Worm (Caenorhabditis elegans): Measurements from ENCODE around the gene glb-32.

The glb-32 gene

DNA sequence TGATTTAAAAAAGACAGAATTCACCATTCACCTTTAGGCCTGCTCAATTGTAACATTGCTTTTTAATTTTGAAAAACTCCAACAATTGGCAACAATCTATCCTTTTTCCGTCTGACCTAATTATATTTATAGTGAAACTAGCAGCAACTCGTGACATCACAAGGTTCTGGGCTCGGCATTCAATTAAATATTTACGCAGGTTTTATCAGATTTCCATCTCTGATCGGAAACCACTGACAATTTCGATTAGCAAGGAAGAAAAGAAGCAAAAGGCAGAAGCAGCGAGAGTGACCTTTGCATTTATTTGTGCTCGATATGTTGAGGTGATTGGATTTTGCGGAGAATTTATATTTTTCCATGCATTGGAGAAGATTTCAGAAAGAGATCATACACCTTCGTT, 1.0 kb upstream of the glb-32 start:
- TF ChIP-seq fkh-8 (tag; optimal IDR thresholded peaks at IDR 0.05) (peak; percentile 3), aly-2 (tag; optimal IDR thresholded peaks at IDR 0.05) (no peak), nhr-76 (tag; optimal IDR thresholded peaks at IDR 0.05) (no peak), lin-14 (GFP tag; optimal IDR thresholded peaks at IDR 0.05) (peak; percentile 59), lsy-2 (tag; optimal IDR thresholded peaks at IDR 0.05) (peak in 1 of 2 experiments; percentile 2), fos-1 (tag; optimal IDR thresholded peaks at IDR 0.05) (no peak), fkh-10 (GFP tag; optimal IDR thresholded peaks at IDR 0.05) (peak; percentile 52), ama-1 (optimal IDR thresholded peaks at IDR 0.05) (no peak), tlp-1 (tag; optimal IDR thresholded peaks at IDR 0.05) (no peak), lir-3 (tag; optimal IDR thresholded peaks at IDR 0.05; ENCODE audit: poor library complexity) (no peak), aha-1 (tag; optimal IDR thresholded peaks at IDR 0.05) (no peak), efl-3 (GFP tag; optimal IDR thresholded peaks at IDR 0.05) (no peak), nhr-47 (tag; optimal IDR thresholded peaks at IDR 0.05) (peak; percentile 18), snpc-4 (tag; optimal IDR thresholded peaks at IDR 0.05) (no peak), F16B12.6 (tag; optimal IDR thresholded peaks at IDR 0.05) (no peak)

DNA sequence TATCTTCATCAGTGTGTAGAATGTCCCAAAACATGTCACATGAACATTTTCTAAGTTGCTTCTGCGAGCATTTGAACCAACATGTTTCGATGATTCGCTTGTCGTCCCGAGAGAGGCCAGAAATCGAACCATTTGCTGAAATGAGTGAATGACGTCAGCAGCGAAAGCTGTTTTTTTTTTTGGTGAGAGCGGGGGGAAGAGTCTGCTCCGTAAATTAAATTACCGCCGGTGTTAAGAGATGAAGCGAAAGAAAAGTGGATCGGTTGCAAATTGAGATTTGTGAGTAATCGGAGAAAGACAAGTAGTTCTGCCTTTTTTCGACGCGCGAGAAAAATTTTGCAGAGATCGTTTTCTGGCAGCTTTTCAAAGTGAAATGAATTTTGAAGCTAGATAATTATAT, 1.0 kb downstream of the glb-32 start:
- TF ChIP-seq sptf-1 (tag; optimal IDR thresholded peaks at IDR 0.05) = no peak
- TF ChIP-seq zip-4 (GFP tag; optimal IDR thresholded peaks at IDR 0.05) = no peak
- no peak for TF ChIP-seq nhr-11 (tag; optimal IDR thresholded peaks at IDR 0.05)
- TF ChIP-seq Y116A8C.19 (tag; optimal IDR thresholded peaks at IDR 0.05; ENCODE audit: borderline replicate concordance) = no peak
- no peak for TF ChIP-seq dpl-1 (GFP tag; optimal IDR thresholded peaks at IDR 0.05)
- TF ChIP-seq mab-9 (GFP tag; IDR thresholded peaks at IDR 0.05) = no peak
- no peak for TF ChIP-seq dsc-1 (tag; optimal IDR thresholded peaks at IDR 0.05)
- TF ChIP-seq zag-1 (tag; optimal IDR thresholded peaks at IDR 0.05) = no peak
- TF ChIP-seq rnt-1 (tag; optimal IDR thresholded peaks at IDR 0.05) = no peak
- TF ChIP-seq ceh-90 (tag; optimal IDR thresholded peaks at IDR 0.05) = no peak
- TF ChIP-seq blmp-1 (tag; optimal IDR thresholded peaks at IDR 0.05) = no peak
- TF ChIP-seq unc-86 (tag; optimal IDR thresholded peaks at IDR 0.05) = no peak
- TF ChIP-seq isw-1 (GFP tag; IDR thresholded peaks at IDR 0.05) = no peak
- TF ChIP-seq irx-1 (tag; optimal IDR thresholded peaks at IDR 0.05) = no peak
- TF ChIP-seq tbx-2 (tag; optimal IDR thresholded peaks at IDR 0.05) = peak; percentile 63
- TF ChIP-seq snu-23 (GFP tag; optimal IDR thresholded peaks at IDR 0.05) = no peak
- TF ChIP-seq nhr-84 (tag; optimal IDR thresholded peaks at IDR 0.05) = no peak
- no peak for TF ChIP-seq pqm-1 (tag; optimal IDR thresholded peaks at IDR 0.05)
- no peak for TF ChIP-seq hlh-4 (tag; optimal IDR thresholded peaks at IDR 0.05)
- no peak for TF ChIP-seq nhr-85 (tag)
- TF ChIP-seq efl-1 (optimal IDR thresholded peaks at IDR 0.05) = no peak
- TF ChIP-seq efl-1 (GFP tag; optimal IDR thresholded peaks at IDR 0.05 in 1 of 2) = peak in 1 of 2 experiments; percentile 38
- TF ChIP-seq ztf-4 (tag; optimal IDR thresholded peaks at IDR 0.05) = no peak
- TF ChIP-seq pag-3 (tag; optimal IDR thresholded peaks at IDR 0.05; ENCODE audit: borderline replicate concordance, insufficient read depth) = no peak
- no peak for TF ChIP-seq unc-30 (tag; optimal IDR thresholded peaks at IDR 0.05)
- TF ChIP-seq nhr-237 (tag; optimal IDR thresholded peaks at IDR 0.05) = no peak
- TF ChIP-seq grh-1 (GFP tag; IDR thresholded peaks at IDR 0.05) = no peak
- no peak for TF ChIP-seq swsn-7 (tag; optimal IDR thresholded peaks at IDR 0.05)
- no peak for TF ChIP-seq fkh-8 (tag; optimal IDR thresholded peaks at IDR 0.05)
- peak; percentile 74 for TF ChIP-seq lin-14 (GFP tag; optimal IDR thresholded peaks at IDR 0.05)
- TF ChIP-seq jun-1 (tag; optimal IDR thresholded peaks at IDR 0.05) = no peak
- no peak for TF ChIP-seq sox-4 (tag; optimal IDR thresholded peaks at IDR 0.05)
- no peak for TF ChIP-seq ets-5 (GFP tag; IDR thresholded peaks at IDR 0.05)
- TF ChIP-seq fkh-10 (GFP tag; optimal IDR thresholded peaks at IDR 0.05) = peak; percentile 9
- TF ChIP-seq tlp-1 (tag; optimal IDR thresholded peaks at IDR 0.05) = no peak
- no peak for TF ChIP-seq C34B4.2 (tag; optimal IDR thresholded peaks at IDR 0.05)
- peak; percentile 14 for TF ChIP-seq nhr-47 (tag; optimal IDR thresholded peaks at IDR 0.05)
- no peak for TF ChIP-seq lin-35 (GFP tag; optimal IDR thresholded peaks at IDR 0.05)
- no peak for TF ChIP-seq xbp-1 (tag; optimal IDR thresholded peaks at IDR 0.05)
- no peak for TF ChIP-seq elt-2 (tag; optimal IDR thresholded peaks at IDR 0.05)
- no peak for TF ChIP-seq unc-98 (GFP tag; IDR thresholded peaks at IDR 0.05)
- peak; percentile 35 for TF ChIP-seq nhr-71 (tag; optimal IDR thresholded peaks at IDR 0.05)
- TF ChIP-seq pax-3 (tag; optimal IDR thresholded peaks at IDR 0.05) = no peak
